Worm (Caenorhabditis elegans) whole organism, L2 larva: Measurements from ENCODE around the gene R08F11.1.

Source experiments
- ZK546.5 ChIP-seq: sonication (generic microtip); optimal IDR thresholded peaks from 2 replicates; lab custom pipeline; 2017; ENCODE audit warnings: missing biosample characterization, missing genetic modification characterization
- alr-1 ChIP-seq: fragments of 150-350 bp; optimal IDR thresholded peaks from 2 replicates; lab custom pipeline; 2014; ENCODE audit warnings: missing biosample characterization, missing genetic modification characterization
- aly-2 ChIP-seq: fragments of 150-350 bp; optimal IDR thresholded peaks from 2 replicates; lab custom pipeline; 2014; ENCODE audit warnings: missing biosample characterization, missing genetic modification characterization
- ama-1 ChIP-seq: fragments of 150-350 bp; optimal IDR thresholded peaks from 2 replicates; lab custom pipeline; 2018; ENCODE audit warnings: inconsistent platforms
- blmp-1 ChIP-seq: sonication (generic microtip); optimal IDR thresholded peaks from 2 replicates; lab custom pipeline; 2017; ENCODE audit warnings: missing genetic modification characterization, mild to moderate bottlenecking, missing compliant biosample characterization, antibody characterized with exemption, moderate library complexity; ENCODE audit not compliant: insufficient read depth
- ceh-82 ChIP-seq: fragments of 150-350 bp; optimal IDR thresholded peaks from 2 replicates; lab custom pipeline; 2014; ENCODE audit warnings: missing biosample characterization, missing genetic modification characterization
- crh-2 ChIP-seq: sonication (generic microtip); optimal IDR thresholded peaks from 2 replicates; lab custom pipeline; 2017; ENCODE audit warnings: missing biosample characterization, missing genetic modification characterization
- dmd-4 ChIP-seq: sonication (generic microtip); optimal IDR thresholded peaks from 2 replicates; lab custom pipeline; 2017; ENCODE audit warnings: missing biosample characterization, missing genetic modification characterization
- egl-27 ChIP-seq: sonication (generic microtip); optimal IDR thresholded peaks from 3 replicates; lab custom pipeline; 2017; ENCODE audit warnings: missing biosample characterization, missing genetic modification reagents, missing genetic modification characterization
- fos-1 ChIP-seq: fragments of 150-350 bp; optimal IDR thresholded peaks from 2 replicates; lab custom pipeline; 2014; ENCODE audit warnings: missing biosample characterization, missing genetic modification characterization
- gmeb-1 ChIP-seq: fragments of 150-350 bp; optimal IDR thresholded peaks from 2 replicates; lab custom pipeline; 2014; ENCODE audit warnings: missing biosample characterization, missing genetic modification characterization
- lin-11 ChIP-seq: fragments of 150-350 bp; sonication (generic microtip); optimal IDR thresholded peaks from 2 replicates; lab custom pipeline; 2014; ENCODE audit warnings: missing biosample characterization, missing genetic modification characterization, inconsistent platforms, mixed read lengths
- lin-13 ChIP-seq: fragments of 150-350 bp; optimal IDR thresholded peaks from 2 replicates; lab custom pipeline; 2014; ENCODE audit warnings: missing biosample characterization, missing genetic modification reagents, missing genetic modification characterization
- mdl-1 ChIP-seq, 2 experiments: fragments of 150-350 bp in 1 of 2; sonication (generic microtip) in 1 of 2; optimal IDR thresholded peaks; 2 replicates each; lab custom pipeline; 2017; ENCODE audit warnings: missing biosample characterization in 2 of 2, missing genetic modification characterization in 2 of 2
- nhr-10 ChIP-seq: sonication (generic microtip); optimal IDR thresholded peaks from 2 replicates; lab custom pipeline; 2017; ENCODE audit warnings: missing biosample characterization, missing genetic modification characterization
- nhr-11 ChIP-seq: fragments of 150-350 bp; optimal IDR thresholded peaks from 2 replicates; lab custom pipeline; 2014; ENCODE audit warnings: missing biosample characterization, missing genetic modification characterization
- nhr-12 ChIP-seq: fragments of 150-350 bp; optimal IDR thresholded peaks from 2 replicates; lab custom pipeline; 2014; ENCODE audit warnings: missing biosample characterization, missing genetic modification characterization
- nhr-129 ChIP-seq: fragments of 150-350 bp; optimal IDR thresholded peaks from 2 replicates; lab custom pipeline; 2014; ENCODE audit warnings: missing biosample characterization, missing genetic modification characterization
- nhr-23 ChIP-seq: fragments of 150-350 bp; optimal IDR thresholded peaks from 2 replicates; lab custom pipeline; 2014; ENCODE audit warnings: missing biosample characterization, missing genetic modification reagents, missing genetic modification characterization
- nhr-237 ChIP-seq: fragments of 150-350 bp; optimal IDR thresholded peaks from 2 replicates; lab custom pipeline; 2014; ENCODE audit warnings: missing biosample characterization, missing genetic modification characterization
- nhr-25 ChIP-seq: fragments of 150-350 bp; sonication (generic microtip); optimal IDR thresholded peaks from 3 replicates; lab custom pipeline; 2014; ENCODE audit warnings: missing biosample characterization, missing genetic modification characterization
- nhr-6 ChIP-seq: fragments of 150-350 bp; optimal IDR thresholded peaks from 2 replicates; lab custom pipeline; 2014; ENCODE audit warnings: missing biosample characterization, missing genetic modification characterization
- nhr-77 ChIP-seq: fragments of 150-350 bp; optimal IDR thresholded peaks from 2 replicates; lab custom pipeline; 2014; ENCODE audit warnings: missing biosample characterization, missing genetic modification characterization
- sem-4 ChIP-seq: fragments of 150-350 bp; optimal IDR thresholded peaks from 2 replicates; lab custom pipeline; 2014; ENCODE audit warnings: missing biosample characterization, missing genetic modification reagents, missing genetic modification characterization
- sma-9 ChIP-seq, 2 experiments: fragments of 150-350 bp in 1 of 2; sonication (generic microtip) in 1 of 2; optimal IDR thresholded peaks; 2 replicates each; lab custom pipeline; 2014 to 2016; ENCODE audit warnings: missing genetic modification characterization in 2 of 2, mild to moderate bottlenecking in 1 of 2, missing biosample characterization in 1 of 2, missing compliant biosample characterization in 1 of 2, missing genetic modification reagents in 1 of 2, moderate library complexity in 1 of 2
- snpc-4 ChIP-seq: fragments of 150-350 bp; optimal IDR thresholded peaks from 2 replicates; lab custom pipeline; 2014; ENCODE audit warnings: missing biosample characterization, missing genetic modification characterization
- unc-55 ChIP-seq: fragments of 150-350 bp; sonication (generic microtip); optimal IDR thresholded peaks from 3 replicates; lab custom pipeline; 2014; ENCODE audit warnings: missing biosample characterization, missing genetic modification reagents, missing genetic modification characterization
- unc-62 ChIP-seq: fragments of 150-350 bp; optimal IDR thresholded peaks from 2 replicates; lab custom pipeline; 2014; ENCODE audit warnings: missing biosample characterization, missing genetic modification reagents, missing genetic modification characterization
- ztf-1 ChIP-seq: fragments of 200-800 bp; sonication (Bioruptor generic); conservative IDR thresholded peaks from 2 replicates; pipeline ENCODE4 v1.3.6; 2022; ENCODE audit warnings: missing genetic modification characterization, missing compliant biosample characterization
- ztf-11 ChIP-seq: sonication (generic microtip); optimal IDR thresholded peaks from 2 replicates; lab custom pipeline; 2017; ENCODE audit warnings: missing biosample characterization, missing genetic modification characterization
- ztf-4 ChIP-seq: fragments of 150-350 bp; optimal IDR thresholded peaks from 2 replicates; lab custom pipeline; 2014; ENCODE audit warnings: missing biosample characterization, missing genetic modification characterization

R08F11.1 gene

DNA sequence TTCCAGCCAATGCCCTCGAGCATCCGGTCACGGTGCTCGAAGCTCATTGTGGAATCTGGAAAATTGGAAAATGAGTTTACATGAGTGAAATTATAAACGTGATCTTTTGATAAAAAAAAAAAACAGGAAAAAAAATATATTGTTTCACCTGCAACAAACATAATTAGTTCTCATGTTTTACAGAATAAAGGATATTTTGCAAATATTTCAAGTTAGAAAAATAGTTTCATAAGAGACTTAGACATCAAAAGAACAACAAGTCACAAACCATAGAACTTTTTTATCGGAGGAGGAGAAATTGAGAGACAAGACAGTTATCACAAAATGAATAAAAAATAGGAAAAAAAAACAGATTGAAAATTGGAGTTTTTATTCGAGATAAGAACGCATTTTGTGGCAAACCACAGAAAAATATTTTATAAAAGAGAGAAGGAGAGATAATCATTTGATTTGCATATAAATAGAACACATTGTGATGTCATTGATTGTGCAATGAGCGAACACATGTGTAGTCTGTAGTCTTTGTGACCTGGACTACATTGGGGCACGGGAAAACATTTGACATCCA, at the start of gene R08F11.1:
TSS of gene R08F11.1 (minus strand) at position 51 of the 568 bp plus-strand sequence.
- TF ChIP-seq fos-1 (tag; lab: Kevin White, UChicago) (peak; percentile 26), gmeb-1 (tag; lab: Kevin White, UChicago) (peak; percentile 15), sem-4 (tag; lab: Kevin White, UChicago) (no peak)
- TF ChIP-seq, all 48 proteins: peak for 2

- TF ChIP-seq nhr-12 (tag; lab: Kevin White, UChicago) (no peak), nhr-77 (tag; lab: Kevin White, UChicago) (no peak), ztf-1 (GFP tag; lab: Robert Waterston, UW) (no peak), ama-1 (lab: Kevin White, UChicago) (no peak), sma-9 (GFP tag; optimal IDR thresholded peaks at IDR 0.05; lab: Kevin White, UChicago) (no peak), sma-9 (tag; optimal IDR thresholded peaks at IDR 0.05; lab: Kevin White, UChicago) (no peak), nhr-10 (tag; lab: Kevin White, UChicago) (no peak), ZK546.5 (tag; lab: Kevin White, UChicago) (no peak), blmp-1 (no peak), aly-2 (tag; lab: Kevin White, UChicago) (no peak), gmeb-1 (tag; lab: Kevin White, UChicago) (no peak), ztf-4 (tag; lab: Kevin White, UChicago) (no peak), egl-27 (tag; lab: Kevin White, UChicago) (no peak), unc-55 (no peak), nhr-6 (no peak), snpc-4 (tag; lab: Kevin White, UChicago) (no peak), ztf-11 (tag; lab: Kevin White, UChicago) (no peak), mdl-1 (tag; optimal IDR thresholded peaks at IDR 0.05; lab: Kevin White, UChicago) (no peak), fos-1 (tag; lab: Kevin White, UChicago) (no peak)
Measured at ce11 chrV:3832661-3833060, 48.6 kb upstream of the R08F11.1 start.

DNA sequence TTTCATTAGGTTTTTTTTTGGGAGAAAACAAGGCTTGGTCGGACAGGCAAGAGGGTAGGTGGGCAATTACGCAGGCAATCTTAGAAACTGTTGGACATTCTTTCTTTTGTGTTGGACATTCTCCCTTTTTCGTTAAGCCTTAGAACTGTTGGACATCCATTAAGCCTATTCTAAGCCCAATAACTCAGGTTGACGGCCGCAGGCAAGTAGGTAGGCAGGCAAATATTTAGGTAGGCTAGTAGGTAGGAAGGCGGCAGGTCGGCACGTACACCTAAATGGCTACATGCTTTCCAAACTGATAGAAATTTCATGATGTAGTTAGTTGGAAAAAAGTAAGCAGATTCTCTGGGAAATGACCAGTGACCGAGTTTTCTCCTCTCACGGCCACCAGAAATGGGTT, 48.1 kb upstream of the R08F11.1 start:
- TF ChIP-seq nhr-237 (tag; lab: Kevin White, UChicago) (no peak), ceh-82 (tag; lab: Kevin White, UChicago) (no peak), alr-1 (no peak), sem-4 (tag; lab: Kevin White, UChicago) (no peak), nhr-25 (tag; lab: Kevin White, UChicago) (no peak), nhr-129 (tag; lab: Kevin White, UChicago) (no peak), unc-62 (no peak), nhr-11 (tag; lab: Kevin White, UChicago) (no peak), crh-2 (tag; lab: Kevin White, UChicago) (no peak), nhr-23 (tag; lab: Kevin White, UChicago) (no peak), aly-2 (tag; lab: Kevin White, UChicago) (no peak), dmd-4 (no peak), ztf-4 (tag; lab: Kevin White, UChicago) (no peak)

- TF ChIP-seq ztf-4 (tag; lab: Kevin White, UChicago), result no peak
Measured at ce11 chrV:3831616-3832015, 47.6 kb upstream of the R08F11.1 start, which contains the start of gene H10D18.5. TSS of gene H10D18.5 (minus strand) at chrV:3831716.

DNA sequence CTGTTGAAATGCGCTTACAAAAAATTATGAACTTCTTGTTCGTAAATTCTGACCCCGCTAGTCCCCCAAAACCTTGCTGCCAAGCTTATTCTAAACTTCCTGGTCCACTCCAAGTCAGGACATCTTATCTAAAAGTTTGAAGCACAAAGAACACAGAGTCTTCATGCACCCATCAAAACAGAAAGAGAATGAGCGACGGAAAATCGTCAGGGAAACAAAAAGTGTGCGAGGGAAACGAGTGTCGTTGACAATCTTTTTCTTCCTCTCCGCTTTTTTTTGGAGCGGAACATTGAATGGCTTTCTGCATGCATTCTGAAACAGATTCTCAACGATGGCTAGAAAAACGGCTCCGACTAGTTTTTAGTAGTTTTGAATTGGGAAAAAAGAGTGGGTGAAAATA, 41.2 kb upstream of the R08F11.1 start:
- TF ChIP-seq unc-55 (peak; percentile 35), sma-9 (GFP tag; optimal IDR thresholded peaks at IDR 0.05; lab: Kevin White, UChicago) (no peak), sma-9 (tag; optimal IDR thresholded peaks at IDR 0.05; lab: Kevin White, UChicago) (no peak)

ce11 chrV:3820875-3821274, 36.9 kb upstream of the R08F11.1 start:
- TF ChIP-seq dmd-4, result no peak
- no peak for TF ChIP-seq lin-13 (GFP tag; lab: Kevin White, UChicago)
- TF ChIP-seq lin-11 (tag; lab: Kevin White, UChicago), result no peak
